Worm (Caenorhabditis elegans): ENCODE results near the gene rps-13.

ce11 chrIII:6381584-6382391, 7.0 kb upstream of the rps-13 start, which contains the start of gene znf-622:
- TF ChIP-seq nhr-111 (GFP tag; optimal IDR thresholded peaks at IDR 0.05) (no peak), nhr-237 (tag; optimal IDR thresholded peaks at IDR 0.05) (no peak), hmg-1.1 (GFP tag; IDR thresholded peaks at IDR 0.05) (no peak), ces-1 (GFP tag; optimal IDR thresholded peaks at IDR 0.05) (no peak), nhr-76 (tag; optimal IDR thresholded peaks at IDR 0.05) (no peak), ztf-11 (tag; optimal IDR thresholded peaks at IDR 0.05) (no peak), dmd-9 (GFP tag; IDR thresholded peaks at IDR 0.05) (no peak), cey-2 (tag; optimal IDR thresholded peaks at IDR 0.05; ENCODE audit: borderline replicate concordance, insufficient read depth) (no peak), lin-15B (tag; optimal IDR thresholded peaks at IDR 0.05) (no peak), zfp-3 (GFP tag; conservative IDR thresholded peaks at IDR 0.05) (no peak), ztf-7 (tag; optimal IDR thresholded peaks at IDR 0.05) (no peak), mes-2 (tag; optimal IDR thresholded peaks at IDR 0.05; ENCODE audit: poor library complexity, severe bottlenecking) (no peak), aly-2 (tag; optimal IDR thresholded peaks at IDR 0.05) (no peak), nhr-77 (tag; optimal IDR thresholded peaks at IDR 0.05) (no peak)
